Worm (Caenorhabditis elegans) whole organism, L4/young adult: Measurements from ENCODE around the gene srx-1.

Experiments used
- dao-5 ChIP-seq: sonication (generic microtip); optimal IDR thresholded peaks from 2 replicates; lab custom pipeline; 2016; ENCODE audit warnings: missing genotype, missing genetic modification characterization, moderate library complexity, missing compliant biosample characterization
- him-1 ChIP-seq: sonication (generic microtip); optimal IDR thresholded peaks from 2 replicates; lab custom pipeline; 2016; ENCODE audit warnings: missing genotype, missing genetic modification reagents, missing genetic modification characterization, missing compliant biosample characterization

- TF ChIP-seq him-1 (tag; lab: Kevin White, UChicago) (no peak), dao-5 (tag; lab: Kevin White, UChicago) (no peak)
Measured at ce11 chrV:8977895-8978294, 25.6 kb upstream of the srx-1 start.
